Worm (Caenorhabditis elegans) whole organism, young adult: ENCODE measurements around the gene phat-6.

ENCODE experiments used
- ama-1 ChIP-seq, 3 experiments: fragments of 150-350 bp in 1 of 3; sonication (generic microtip) in 2 of 3; optimal IDR thresholded peaks; 2 replicates each; lab custom pipeline; 2014 to 2018; ENCODE audit warnings: missing biosample characterization in 2 of 3, missing genetic modification characterization in 2 of 3, missing genetic modification reagents in 2 of 3
- athp-1 ChIP-seq: sonication (generic microtip); optimal IDR thresholded peaks from 2 replicates; lab custom pipeline; 2017; ENCODE audit warnings: mild to moderate bottlenecking, missing genetic modification characterization, missing compliant biosample characterization
- ets-4 ChIP-seq: fragments of 200-800 bp; sonication (Bioruptor generic); optimal IDR thresholded peaks from 2 replicates; lab custom pipeline; 2018; ENCODE audit warnings: mild to moderate bottlenecking, missing genetic modification characterization, missing compliant biosample characterization
- gei-17 ChIP-seq: fragments of 200-800 bp; sonication (Bioruptor generic); optimal IDR thresholded peaks from 2 replicates; lab custom pipeline; 2018; ENCODE audit warnings: mild to moderate bottlenecking, missing genetic modification characterization, missing compliant biosample characterization
- sdz-38 ChIP-seq: sonication (generic microtip); optimal IDR thresholded peaks from 2 replicates; lab custom pipeline; 2016; ENCODE audit warnings: missing genotype, missing genetic modification characterization, missing compliant biosample characterization
- unc-130 ChIP-seq: sonication (generic microtip); optimal IDR thresholded peaks from 2 replicates; lab custom pipeline; 2016; ENCODE audit warnings: missing genetic modification reagents, missing genetic modification characterization, missing compliant biosample characterization
- unc-62 ChIP-seq: fragments of 150-350 bp; optimal IDR thresholded peaks from 2 replicates; lab custom pipeline; 2014; ENCODE audit warnings: missing biosample characterization, missing genetic modification reagents, missing genetic modification characterization

DNA sequence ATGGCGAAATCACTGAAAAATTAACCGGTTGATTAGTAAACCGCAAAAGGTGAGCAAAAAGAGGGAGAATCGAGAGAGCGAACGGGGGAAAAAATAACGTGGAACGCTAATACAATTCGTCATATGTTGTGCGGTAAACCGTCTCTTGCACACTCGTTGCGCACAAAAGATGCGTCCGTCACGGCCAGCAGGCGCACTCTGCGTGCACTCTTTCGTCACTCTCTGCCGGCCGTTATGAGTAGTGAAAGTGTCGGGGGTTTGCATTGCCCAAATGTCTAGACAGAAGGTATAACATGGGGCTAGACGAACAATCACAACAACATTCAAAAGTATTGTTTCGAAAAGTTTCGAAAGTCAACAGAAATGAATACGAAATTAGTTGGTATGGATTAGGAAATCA lies 12.7 kb downstream of the phat-6 start, which contains the start of gene pkhm-2:
- TF ChIP-seq ets-4 (GFP tag; lab: Kevin White, UChicago) (peak; percentile 89), unc-62 (GFP tag; lab: Kevin White, UChicago) (no peak), ama-1 (optimal IDR thresholded peaks at IDR 0.05; lab: Kevin White, UChicago) (no peak), ama-1 (GFP tag; optimal IDR thresholded peaks at IDR 0.05; lab: Kevin White, UChicago) (no peak), sdz-38 (no peak), athp-1 (tag; lab: Kevin White, UChicago) (no peak), gei-17 (peak; percentile 84), unc-130 (GFP tag; lab: Kevin White, UChicago) (no peak)
